Worm (Caenorhabditis elegans) whole organism, L4 larva: Measurements from ENCODE around the gene Y54G2A.38.
"Not testable (repeated sequence)": the region's sequence is repeated elsewhere in the genome, so short reads cannot be mapped to it uniquely, and the experiment has no call there.

Experiments
- D1046.2 ChIP-seq: fragments of 200-800 bp; sonication (Bioruptor generic); IDR thresholded peaks from 2 replicates; pipeline ENCODE4 v1.3.6; 2022; ENCODE audit warnings: missing genetic modification characterization, missing compliant biosample characterization
- F10B5.3 ChIP-seq: sonication (generic microtip); optimal IDR thresholded peaks from 2 replicates; lab custom pipeline; 2016; ENCODE audit warnings: mild to moderate bottlenecking, missing genetic modification characterization, missing compliant biosample characterization
- F37D6.2 ChIP-seq: sonication (generic microtip); optimal IDR thresholded peaks from 2 replicates; lab custom pipeline; 2016; ENCODE audit warnings: mild to moderate bottlenecking, missing genetic modification characterization, missing compliant biosample characterization
- T20F7.1 ChIP-seq: fragments of 200-800 bp; sonication (Bioruptor generic); optimal IDR thresholded peaks from 2 replicates; lab custom pipeline; 2018; ENCODE audit warnings: mild to moderate bottlenecking, missing genetic modification characterization, missing compliant biosample characterization
- T26A8.4 ChIP-seq: fragments of 200-800 bp; sonication (Bioruptor generic); IDR thresholded peaks from 2 replicates; pipeline ENCODE4 v1.3.6; 2022; ENCODE audit warnings: missing genetic modification characterization, missing compliant biosample characterization
- Y105C5A.15 ChIP-seq: fragments of 200-800 bp; sonication (Bioruptor generic); IDR thresholded peaks from 2 replicates; pipeline ENCODE4 v1.3.6; 2022; ENCODE audit warnings: missing genetic modification characterization, missing compliant biosample characterization
- Y48G9A.11 ChIP-seq: fragments of 200-800 bp; sonication (Bioruptor generic); IDR thresholded peaks from 2 replicates; pipeline ENCODE4 v1.3.6; 2022; ENCODE audit warnings: missing genetic modification reagents, missing genetic modification characterization, missing compliant biosample characterization
- Y75B8A.6 ChIP-seq: fragments of 200-800 bp; sonication (Bioruptor generic); IDR thresholded peaks from 2 replicates; pipeline ENCODE4 v1.3.6; 2022; ENCODE audit warnings: missing genetic modification reagents, missing genetic modification characterization, missing compliant biosample characterization
- ZK546.5 ChIP-seq, 2 experiments: sonication (generic microtip); optimal IDR thresholded peaks; 2 replicates each; lab custom pipeline; 2017; ENCODE audit warnings: missing biosample characterization in 2 of 2, missing genetic modification characterization in 2 of 2
- ama-1 ChIP-seq: fragments of 150-350 bp; optimal IDR thresholded peaks from 2 replicates; lab custom pipeline; 2014; ENCODE audit warnings: inconsistent platforms, mixed read lengths
- attf-4 ChIP-seq: sonication (generic microtip); optimal IDR thresholded peaks from 3 replicates; lab custom pipeline; 2017; ENCODE audit warnings: missing biosample characterization, missing genetic modification characterization
- ceh-20 ChIP-seq: fragments of 200-800 bp; sonication (Bioruptor generic); IDR thresholded peaks from 2 replicates; pipeline ENCODE4 v1.3.6; 2022; ENCODE audit warnings: missing genetic modification reagents, missing genetic modification characterization, missing compliant biosample characterization
- ceh-28 ChIP-seq: fragments of 150-350 bp; optimal IDR thresholded peaks from 2 replicates; lab custom pipeline; 2014; ENCODE audit warnings: missing biosample characterization, missing genetic modification reagents, missing genetic modification characterization
- ceh-32 ChIP-seq: sonication (generic microtip); optimal IDR thresholded peaks from 2 replicates; lab custom pipeline; 2016; ENCODE audit warnings: mild to moderate bottlenecking, missing genetic modification characterization, missing compliant biosample characterization; ENCODE audit not compliant: poor library complexity
- ceh-62 ChIP-seq: sonication (generic microtip); optimal IDR thresholded peaks from 2 replicates; lab custom pipeline; 2017; ENCODE audit warnings: missing biosample characterization, missing genetic modification characterization
- ceh-82 ChIP-seq: sonication (generic microtip); optimal IDR thresholded peaks from 2 replicates; lab custom pipeline; 2017; ENCODE audit warnings: missing biosample characterization, missing genetic modification characterization
- cey-2 ChIP-seq: sonication (generic microtip); optimal IDR thresholded peaks from 3 replicates; lab custom pipeline; 2017; ENCODE audit warnings: missing genetic modification characterization, mild to moderate bottlenecking, missing compliant biosample characterization, antibody characterized with exemption, borderline replicate concordance; ENCODE audit not compliant: insufficient read depth
- ctbp-1 ChIP-seq: fragments of 200-800 bp; sonication (Bioruptor generic); IDR thresholded peaks from 2 replicates; pipeline ENCODE4 v1.3.6; 2022; ENCODE audit warnings: missing genetic modification reagents, missing genetic modification characterization, missing compliant biosample characterization
- daf-12 ChIP-seq: fragments of 150-350 bp; optimal IDR thresholded peaks from 2 replicates; lab custom pipeline; 2014; ENCODE audit warnings: missing biosample characterization, missing genetic modification reagents, missing genetic modification characterization
- dmd-9 ChIP-seq: fragments of 200-800 bp; sonication (Bioruptor generic); IDR thresholded peaks from 2 replicates; pipeline ENCODE4 v1.3.6; 2022; ENCODE audit warnings: missing genetic modification reagents, missing genetic modification characterization, missing compliant biosample characterization
- hlh-11 ChIP-seq: fragments of 200-800 bp; sonication (Bioruptor generic); optimal IDR thresholded peaks from 2 replicates; lab custom pipeline; 2018; ENCODE audit warnings: mild to moderate bottlenecking, missing genetic modification characterization, missing compliant biosample characterization
- hlh-30 ChIP-seq: sonication (generic microtip); optimal IDR thresholded peaks from 2 replicates; lab custom pipeline; 2017; ENCODE audit warnings: antibody characterized with exemption, mild to moderate bottlenecking, missing genetic modification characterization, missing compliant biosample characterization; ENCODE audit not compliant: insufficient read depth
- lim-7 ChIP-seq: fragments of 200-800 bp; sonication (Bioruptor generic); IDR thresholded peaks from 2 replicates; pipeline ENCODE4 v1.3.6; 2022; ENCODE audit warnings: missing genetic modification characterization, missing compliant biosample characterization
- lin-15B ChIP-seq: fragments of 150-350 bp; sonication (generic microtip); optimal IDR thresholded peaks from 3 replicates; lab custom pipeline; 2014; ENCODE audit warnings: missing biosample characterization, missing genetic modification characterization
- lin-29 ChIP-seq: fragments of 200-800 bp; sonication (Bioruptor generic); IDR thresholded peaks from 2 replicates; pipeline ENCODE4 v1.3.6; 2022; ENCODE audit warnings: missing genetic modification reagents, missing genetic modification characterization, missing compliant biosample characterization
- madf-5 ChIP-seq, 2 experiments: fragments of 200-800 bp; sonication (Bioruptor generic); IDR thresholded peaks; 2 replicates each; pipeline ENCODE4 v1.3.6; 2022; ENCODE audit warnings: missing compliant biosample characterization in 2 of 2, missing genetic modification characterization in 2 of 2
- mdl-1 ChIP-seq, 2 experiments: fragments of 150-350 bp in 1 of 2; sonication (generic microtip) in 1 of 2; optimal IDR thresholded peaks; 2 replicates each; lab custom pipeline; 2014 to 2017; ENCODE audit warnings: missing biosample characterization in 2 of 2, missing genetic modification characterization in 2 of 2
- nhr-10 ChIP-seq: fragments of 150-350 bp; optimal IDR thresholded peaks from 2 replicates; lab custom pipeline; 2014; ENCODE audit warnings: missing biosample characterization, missing genetic modification characterization
- nhr-102 ChIP-seq: sonication (generic microtip); optimal IDR thresholded peaks from 2 replicates; lab custom pipeline; 2016; ENCODE audit warnings: mild to moderate bottlenecking, missing genetic modification characterization, moderate library complexity, missing compliant biosample characterization
- nhr-28 ChIP-seq: fragments of 150-350 bp; optimal IDR thresholded peaks from 2 replicates; lab custom pipeline; 2014; ENCODE audit warnings: missing biosample characterization, missing genetic modification characterization
- nhr-76 ChIP-seq: fragments of 150-350 bp; optimal IDR thresholded peaks from 2 replicates; lab custom pipeline; 2014; ENCODE audit warnings: missing biosample characterization, missing genetic modification characterization
- pha-4 ChIP-seq, 2 experiments: fragments of 150-350 bp in 1 of 2; fragments of 200-800 bp in 1 of 2; sonication (Bioruptor generic) in 1 of 2; IDR thresholded peaks in 1 of 2; optimal IDR thresholded peaks in 1 of 2; 2 replicates each; pipeline versions ENCODE4 v1.3.6 to Lab custom; 2014 to 2022; ENCODE audit warnings: missing genetic modification characterization in 2 of 2, missing genetic modification reagents in 2 of 2, missing biosample characterization in 1 of 2, missing compliant biosample characterization in 1 of 2
- php-3 ChIP-seq: fragments of 200-800 bp; sonication (Bioruptor generic); IDR thresholded peaks from 2 replicates; pipeline ENCODE4 v1.3.6; 2022; ENCODE audit warnings: missing genetic modification reagents, missing genetic modification characterization, missing compliant biosample characterization
- pqm-1 ChIP-seq: sonication (generic microtip); optimal IDR thresholded peaks from 2 replicates; lab custom pipeline; 2017; ENCODE audit warnings: missing biosample characterization, missing genetic modification characterization
- saeg-2 ChIP-seq: fragments of 200-800 bp; sonication (Bioruptor generic); IDR thresholded peaks from 2 replicates; pipeline ENCODE4 v1.3.6; 2022; ENCODE audit warnings: missing genetic modification reagents, missing genetic modification characterization, missing compliant biosample characterization
- sdz-12 ChIP-seq: fragments of 200-800 bp; sonication (Bioruptor generic); optimal IDR thresholded peaks from 2 replicates; lab custom pipeline; 2018; ENCODE audit warnings: mild to moderate bottlenecking, missing genetic modification characterization, missing compliant biosample characterization
- skn-1 ChIP-seq: fragments of 150-350 bp; optimal IDR thresholded peaks from 2 replicates; lab custom pipeline; 2014; ENCODE audit warnings: missing biosample characterization, missing genetic modification characterization
- snpc-1.2 ChIP-seq: fragments of 200-800 bp; sonication (Bioruptor generic); IDR thresholded peaks from 2 replicates; pipeline ENCODE4 v1.3.6; 2022; ENCODE audit warnings: missing genetic modification reagents, missing genetic modification characterization, missing compliant biosample characterization
- tag-97 ChIP-seq: fragments of 200-800 bp; sonication (Bioruptor generic); IDR thresholded peaks from 2 replicates; pipeline ENCODE4 v1.3.6; 2022; ENCODE audit warnings: missing genetic modification characterization, missing compliant biosample characterization
- vab-7 ChIP-seq: fragments of 200-800 bp; sonication (Bioruptor generic); IDR thresholded peaks from 2 replicates; pipeline ENCODE4 v1.3.6; 2022; ENCODE audit warnings: missing genetic modification reagents, missing genetic modification characterization, missing compliant biosample characterization
- ztf-11 ChIP-seq: fragments of 150-350 bp; optimal IDR thresholded peaks from 2 replicates; lab custom pipeline; 2014; ENCODE audit warnings: missing biosample characterization, missing genetic modification characterization

Y54G2A.38 gene

DNA sequence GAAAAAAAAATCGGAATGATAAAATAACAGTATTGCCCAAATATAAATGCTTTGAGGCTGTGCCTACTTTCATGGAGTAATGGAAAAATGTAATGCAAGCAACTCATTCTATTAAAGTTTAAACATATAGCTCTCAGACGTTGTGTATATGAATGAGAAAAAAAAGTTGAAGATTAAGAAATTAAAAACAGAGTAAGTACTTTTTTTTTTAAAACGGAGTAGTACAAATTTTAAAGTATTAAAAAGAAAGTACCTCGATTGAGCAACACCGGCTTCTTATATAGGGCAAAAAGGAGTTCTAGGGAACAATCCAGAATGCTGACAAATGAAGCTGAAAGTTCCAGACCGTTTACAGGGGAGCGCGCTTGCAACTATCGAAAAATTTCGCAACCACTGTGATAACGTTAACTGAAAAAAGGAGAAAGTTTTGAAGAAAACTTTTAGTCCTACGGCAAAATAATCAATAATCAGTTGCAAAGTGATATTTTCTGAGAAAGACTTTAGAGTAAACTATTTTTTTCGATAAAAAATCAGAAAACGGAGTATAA lies 48.1 kb upstream of the Y54G2A.38 start (continued):
- TF ChIP-seq F37D6.2 (no peak), ceh-32 (tag; lab: Kevin White, UChicago) (no peak)

DNA sequence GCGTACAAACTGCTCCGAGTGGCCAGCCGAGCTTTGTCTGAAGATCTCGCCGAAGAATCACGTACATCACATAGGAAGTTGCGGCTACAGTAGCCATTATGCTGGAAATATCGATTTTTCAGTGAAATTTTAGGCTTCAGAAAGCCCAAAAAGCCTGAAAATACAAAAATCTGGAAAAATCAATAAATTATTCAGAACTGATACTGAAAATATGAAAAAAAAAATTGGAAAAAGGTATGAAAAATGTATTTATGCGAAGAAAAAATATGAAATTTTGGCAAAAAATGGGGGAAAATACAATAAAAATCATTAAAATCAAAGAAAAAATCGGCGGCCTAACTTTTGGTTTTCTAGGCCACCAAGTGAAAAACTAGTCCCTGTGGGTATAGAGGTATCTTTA lies 46.3 kb upstream of the Y54G2A.38 start, which contains the start of gene Y94H6A.12:
Gene Y94H6A.12 (minus strand): TSS at position 101 of the 400 bp plus-strand sequence.
- TF ChIP-seq ceh-28 (tag; lab: Kevin White, UChicago) (peak; percentile 33), daf-12 (tag; lab: Kevin White, UChicago) (no peak), mdl-1 (tag; optimal IDR thresholded peaks at IDR 0.05; lab: Kevin White, UChicago) (no peak)
- TF ChIP-seq, all 104 proteins: peak for 1

DNA sequence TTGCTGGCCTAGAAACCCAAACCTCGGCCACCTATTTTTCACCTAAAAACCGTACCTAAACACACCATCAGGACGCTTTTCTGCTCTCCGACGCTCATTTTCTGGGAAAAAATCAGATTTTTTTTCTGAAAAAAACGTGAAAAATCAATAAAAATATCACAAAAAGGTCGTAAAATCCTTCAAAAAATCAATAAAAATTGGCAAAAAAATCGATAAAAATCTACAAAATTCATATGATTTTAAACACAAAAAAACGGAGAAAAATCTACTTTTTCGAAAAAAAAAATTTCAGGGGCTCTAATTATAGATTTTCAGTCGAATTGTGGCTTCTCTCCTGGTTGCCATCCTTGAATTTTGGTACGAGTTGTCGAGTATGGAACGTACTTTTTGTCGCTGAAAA lies 42.8 kb upstream of the Y54G2A.38 start, which contains the start of gene Y94H6A.7:
Gene Y94H6A.7 (minus strand): TSS at position 101 of the 400 bp plus-strand sequence.
- not testable (repeated sequence) for TF ChIP-seq Y105C5A.15 (GFP tag; lab: Robert Waterston, UW); saeg-2 (GFP tag; lab: Robert Waterston, UW); hlh-11 (tag; lab: Kevin White, UChicago)

DNA sequence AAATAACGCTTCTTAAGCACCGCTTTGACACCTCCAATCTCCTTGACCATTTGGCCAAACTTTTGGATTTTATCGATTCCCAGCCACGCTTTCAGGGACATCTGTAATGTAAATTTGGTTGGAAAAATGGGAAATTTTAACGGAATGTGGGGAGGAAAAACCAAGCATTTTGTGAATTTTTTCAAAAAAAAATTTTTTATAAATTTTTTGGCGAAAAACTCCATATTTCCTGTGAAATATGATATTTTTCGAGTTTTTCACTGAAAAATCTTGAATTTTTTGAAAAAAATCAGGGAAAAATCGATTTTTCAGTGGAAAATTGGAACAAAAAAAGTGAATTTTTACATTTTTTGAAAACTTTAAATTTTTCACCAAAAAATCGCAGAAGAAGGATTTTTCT lies 39.5 kb upstream of the Y54G2A.38 start, which contains the start of gene ndua-12:
Gene ndua-12 (minus strand): TSS at position 101 of the 400 bp plus-strand sequence.
- TF ChIP-seq D1046.2, snpc-1.2, tag-97 (GFP tag; lab: Robert Waterston, UW): not testable (repeated sequence)

DNA sequence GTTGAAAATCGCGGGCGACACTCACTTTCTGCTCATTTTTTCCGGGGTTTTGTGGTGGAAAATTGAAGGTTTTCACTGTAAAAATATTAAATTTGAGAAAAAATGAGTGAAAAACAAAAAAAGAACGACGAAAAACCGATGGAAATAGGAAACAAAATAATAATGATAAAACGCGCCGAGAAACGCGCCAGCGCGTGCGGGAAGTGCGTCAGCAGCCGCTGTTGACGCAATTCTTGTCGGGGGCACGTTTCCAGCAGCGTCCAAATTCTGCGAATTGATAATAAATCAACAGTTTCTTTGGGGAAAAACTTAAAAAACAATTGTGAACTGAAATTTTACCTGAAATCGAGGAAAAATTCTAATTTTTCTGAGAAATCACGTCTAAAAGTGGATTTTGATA lies 33.5 kb upstream of the Y54G2A.38 start, which contains the start of gene ubxn-2:
Gene ubxn-2 (minus strand): TSS at position 36 of the 400 bp plus-strand sequence.
- TF ChIP-seq skn-1 (no peak), saeg-2 (GFP tag; lab: Robert Waterston, UW) (no peak), nhr-76 (no peak), T26A8.4 (GFP tag; lab: Robert Waterston, UW) (peak; percentile 70), F10B5.3 (peak; percentile 25), Y105C5A.15 (GFP tag; lab: Robert Waterston, UW) (no peak), ZK546.5 (tag; optimal IDR thresholded peaks at IDR 0.05; lab: Kevin White, UChicago) (no peak), php-3 (GFP tag; lab: Robert Waterston, UW) (no peak), ztf-11 (tag; lab: Kevin White, UChicago) (no peak), D1046.2 (GFP tag; lab: Robert Waterston, UW) (0 out of 2 replicates have a peak, but pooled peaks have one; percentile 7), ctbp-1 (GFP tag; lab: Robert Waterston, UW) (no peak), ceh-62 (tag; lab: Kevin White, UChicago) (no peak), snpc-1.2 (GFP tag; lab: Robert Waterston, UW) (no peak), hlh-11 (tag; lab: Kevin White, UChicago) (peak; percentile 64), dmd-9 (GFP tag; lab: Robert Waterston, UW) (0 out of 2 replicates have a peak, but pooled peaks have one; percentile 43), lin-15B (tag; lab: Kevin White, UChicago) (no peak), nhr-10 (tag; lab: Kevin White, UChicago) (no peak), attf-4 (no peak), nhr-28 (tag; lab: Kevin White, UChicago) (peak; percentile 43), sdz-12 (GFP tag; lab: Kevin White, UChicago) (no peak), Y48G9A.11 (GFP tag; lab: Robert Waterston, UW) (no peak), lin-29 (GFP tag; lab: Robert Waterston, UW) (peak; percentile 42; the same call in 1 of the 2 replicates), Y75B8A.6 (no peak), vab-7 (no peak), T20F7.1 (GFP tag; lab: Kevin White, UChicago) (peak; percentile 29), madf-5 (GFP tag; IDR thresholded peaks at IDR 0.05; lab: Robert Waterston, UW) (no peak), pqm-1 (tag; lab: Kevin White, UChicago) (no peak), ama-1 (lab: Kevin White, UChicago) (no peak), cey-2 (tag; lab: Kevin White, UChicago) (no peak), pha-4 (GFP tag; IDR thresholded peaks at IDR 0.05; lab: Robert Waterston, UW) (peak; percentile 67), pha-4 (tag; optimal IDR thresholded peaks at IDR 0.05; lab: Kevin White, UChicago) (no peak), hlh-30 (peak; percentile 67), ceh-82 (tag; lab: Kevin White, UChicago) (no peak), nhr-102 (tag; lab: Kevin White, UChicago) (peak; percentile 78), lim-7 (GFP tag; lab: Robert Waterston, UW) (no peak), ceh-20 (GFP tag; lab: Robert Waterston, UW) (no peak)
